Worm (Caenorhabditis elegans) whole organism, L2 larva: ENCODE results near the gene srz-11.

Source experiments
- egl-27 ChIP-seq: sonication (generic microtip); optimal IDR thresholded peaks from 3 replicates; lab custom pipeline; 2017; ENCODE audit warnings: missing biosample characterization, missing genetic modification reagents, missing genetic modification characterization
- fos-1 ChIP-seq: fragments of 150-350 bp; optimal IDR thresholded peaks from 2 replicates; lab custom pipeline; 2014; ENCODE audit warnings: missing biosample characterization, missing genetic modification characterization
- lin-13 ChIP-seq: fragments of 150-350 bp; optimal IDR thresholded peaks from 2 replicates; lab custom pipeline; 2014; ENCODE audit warnings: missing biosample characterization, missing genetic modification reagents, missing genetic modification characterization
- nhr-11 ChIP-seq: fragments of 150-350 bp; optimal IDR thresholded peaks from 2 replicates; lab custom pipeline; 2014; ENCODE audit warnings: missing biosample characterization, missing genetic modification characterization
- nhr-21 ChIP-seq: fragments of 150-350 bp; optimal IDR thresholded peaks from 2 replicates; lab custom pipeline; 2014; ENCODE audit warnings: missing biosample characterization, missing genetic modification characterization
- sma-3 ChIP-seq: sonication (generic microtip); optimal IDR thresholded peaks from 2 replicates; lab custom pipeline; 2016; ENCODE audit warnings: missing genetic modification reagents, missing genetic modification characterization, missing compliant biosample characterization
- zag-1 ChIP-seq: fragments of 150-350 bp; optimal IDR thresholded peaks from 2 replicates; lab custom pipeline; 2014; ENCODE audit warnings: missing biosample characterization, missing genetic modification characterization
- ztf-11 ChIP-seq: sonication (generic microtip); optimal IDR thresholded peaks from 2 replicates; lab custom pipeline; 2017; ENCODE audit warnings: missing biosample characterization, missing genetic modification characterization

DNA sequence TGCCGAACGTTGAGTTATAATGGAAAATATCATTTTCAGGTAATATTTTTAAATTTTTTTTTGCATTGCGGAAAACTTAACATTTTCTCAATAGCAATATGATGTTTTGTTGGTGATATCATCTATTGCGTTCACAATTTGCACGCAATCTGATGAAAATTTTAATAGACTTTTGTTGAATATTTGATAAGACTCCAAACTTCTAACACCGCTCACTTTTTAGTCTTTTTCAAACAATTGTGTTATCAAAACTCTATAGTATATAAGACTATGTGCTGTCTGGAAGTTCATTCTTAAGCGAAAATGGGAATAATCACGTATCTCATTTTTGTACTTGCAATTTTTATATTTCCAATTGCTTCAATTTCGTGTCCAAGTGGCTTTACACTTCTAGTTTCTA is 12.6 kb downstream of the srz-11 start, which contains the start of gene clec-47:
- TF ChIP-seq nhr-21 (no peak), egl-27 (tag; lab: Kevin White, UChicago) (no peak), sma-3 (GFP tag; lab: Kevin White, UChicago) (no peak), fos-1 (tag; lab: Kevin White, UChicago) (no peak), zag-1 (no peak), nhr-11 (tag; lab: Kevin White, UChicago) (no peak), ztf-11 (tag; lab: Kevin White, UChicago) (no peak), lin-13 (GFP tag; lab: Kevin White, UChicago) (no peak)
